Fruit fly (Drosophila melanogaster) whole organism: Measurements from ENCODE around the gene promL.

Source experiments
- CG8478 ChIP-seq: fragments of >200 bp; optimal IDR thresholded peaks from 2 replicates; lab custom pipeline; 2018; ENCODE audit warnings: inconsistent platforms
- Dll ChIP-seq: fragments of >200 bp; optimal IDR thresholded peaks from 2 replicates; lab custom pipeline; 2017
- pan ChIP-seq: fragments of >200 bp; optimal IDR thresholded peaks from 2 replicates; lab custom pipeline; 2017
- psq ChIP-seq: fragments of >200 bp; optimal IDR thresholded peaks from 2 replicates; lab custom pipeline; 2017

dm6 chr3L:3127544-3127943, at the start of gene promL:
- TF ChIP-seq Dll (lab: Kevin White, UChicago) (no peak), CG8478 (lab: Kevin White, UChicago) (no peak), psq (lab: Kevin White, UChicago) (no peak), pan (lab: Kevin White, UChicago) (no peak)
